Fruit fly (Drosophila melanogaster) whole organism, prepupa: Measurements from ENCODE around the gene CG33510.

Experiments used
- Lpt ChIP-seq: fragments of 200-800 bp; sonication (Bioruptor generic); optimal IDR thresholded peaks from 3 replicates; lab custom pipeline; 2016; ENCODE audit warnings: missing biosample characterization, missing genetic modification characterization
- Sox102F ChIP-seq: fragments of 200-800 bp; sonication (Bioruptor generic); optimal IDR thresholded peaks from 2 replicates; lab custom pipeline; 2016; ENCODE audit warnings: missing biosample characterization, mild to moderate bottlenecking, missing genetic modification characterization
- esn ChIP-seq: fragments of 200-800 bp; sonication (Bioruptor generic); optimal IDR thresholded peaks from 2 replicates; lab custom pipeline; 2016; ENCODE audit warnings: missing biosample characterization, mild to moderate bottlenecking, missing genetic modification characterization, moderate library complexity

DNA sequence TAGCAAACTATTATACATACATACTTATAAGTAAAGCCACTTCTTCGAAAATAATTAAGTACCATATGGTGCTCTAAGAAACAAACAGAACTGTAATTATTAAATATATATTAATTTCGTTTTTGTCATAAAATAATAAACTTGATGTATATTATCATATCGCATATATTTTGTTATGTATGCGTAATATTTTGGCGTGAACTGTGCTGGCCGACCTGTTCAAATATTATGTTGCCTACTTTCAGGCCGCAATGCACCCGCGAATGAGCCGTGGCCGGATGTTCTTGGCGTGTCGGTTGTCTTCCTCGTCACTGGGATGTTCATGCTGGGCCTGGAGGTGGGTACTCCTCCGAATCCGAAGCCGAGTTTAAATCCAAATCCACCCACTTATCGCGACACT is 6.3 kb downstream of the CG33510 start:
- no peak for TF ChIP-seq Lpt (GFP tag; lab: Kevin White, UChicago)
- TF ChIP-seq Sox102F (GFP tag; lab: Kevin White, UChicago): no peak
- no peak for TF ChIP-seq esn (GFP tag; lab: Kevin White, UChicago)
